Fruit fly (Drosophila melanogaster) whole organism, adult: ENCODE data around the gene sordd1.

ENCODE experiments used
- CG11617 ChIP-seq: fragments of 200-800 bp; sonication (Bioruptor generic); optimal IDR thresholded peaks from 2 replicates; lab custom pipeline; 2017; ENCODE audit warnings: mild to moderate bottlenecking, missing biosample characterization, missing genetic modification reagents, missing genetic modification characterization
- CG12768 ChIP-seq: fragments of 200-800 bp; sonication (Bioruptor generic); optimal IDR thresholded peaks from 2 replicates; lab custom pipeline; 2017; ENCODE audit warnings: missing biosample characterization, missing genetic modification characterization, mild to moderate bottlenecking, moderate library complexity, missing genetic modification reagents
- CG14711 ChIP-seq: fragments of 200-800 bp; sonication (Bioruptor generic); optimal IDR thresholded peaks from 2 replicates; lab custom pipeline; 2018; ENCODE audit warnings: missing biosample characterization, mild to moderate bottlenecking, missing genetic modification characterization, moderate library complexity
- CG1620 ChIP-seq: fragments of 200-800 bp; sonication (Bioruptor generic); optimal IDR thresholded peaks from 2 replicates; lab custom pipeline; 2016; ENCODE audit warnings: missing biosample characterization, missing genetic modification characterization
- CG33017 ChIP-seq: fragments of 200-800 bp; sonication (Bioruptor generic); optimal IDR thresholded peaks from 2 replicates; lab custom pipeline; 2018; ENCODE audit warnings: missing biosample characterization, mild to moderate bottlenecking, missing genetic modification characterization, moderate library complexity
- CG5204 ChIP-seq: fragments of 200-800 bp; sonication (Bioruptor generic); optimal IDR thresholded peaks from 2 replicates; lab custom pipeline; 2016; ENCODE audit warnings: missing biosample characterization, missing genetic modification characterization
- CG7045 ChIP-seq: fragments of 200-800 bp; sonication (Bioruptor generic); optimal IDR thresholded peaks from 2 replicates; lab custom pipeline; 2017; ENCODE audit warnings: missing biosample characterization, mild to moderate bottlenecking, missing genetic modification characterization
- CG7101 ChIP-seq: fragments of 200-800 bp; sonication (Bioruptor generic); optimal IDR thresholded peaks from 2 replicates; lab custom pipeline; 2018; ENCODE audit warnings: missing biosample characterization, mild to moderate bottlenecking, missing genetic modification characterization, moderate library complexity
- Clk ChIP-seq: fragments of 200-800 bp; sonication (Bioruptor generic); optimal IDR thresholded peaks from 2 replicates; lab custom pipeline; 2017; ENCODE audit warnings: missing biosample characterization, missing genetic modification characterization
- Crg-1 ChIP-seq: fragments of 200-800 bp; sonication (Bioruptor generic); optimal IDR thresholded peaks from 2 replicates; lab custom pipeline; 2016; ENCODE audit warnings: missing biosample characterization, missing genetic modification characterization
- Mnt ChIP-seq: fragments of 200-800 bp; sonication (Bioruptor generic); optimal IDR thresholded peaks from 2 replicates; lab custom pipeline; 2016; ENCODE audit warnings: missing biosample characterization, mild to moderate bottlenecking, missing genetic modification characterization
- bab1 ChIP-seq: fragments of 200-800 bp; sonication (Bioruptor generic); optimal IDR thresholded peaks from 3 replicates; lab custom pipeline; 2019; ENCODE audit warnings: missing biosample characterization, mild to moderate bottlenecking, missing genetic modification characterization, moderate library complexity
- cic ChIP-seq: fragments of 200-800 bp; sonication (Bioruptor generic); optimal IDR thresholded peaks from 2 replicates; lab custom pipeline; 2017; ENCODE audit warnings: missing biosample characterization, mild to moderate bottlenecking, missing genetic modification characterization, moderate library complexity
- cnc ChIP-seq, 2 experiments: fragments of >200 bp; optimal IDR thresholded peaks; 2 replicates each; lab custom pipeline; 2017
- kay ChIP-seq: fragments of 200-800 bp; sonication (Bioruptor generic); peaks from one replicate; lab custom pipeline; 2016; ENCODE audit warnings: missing biosample characterization, missing genetic modification characterization, borderline replicate concordance
- ovo ChIP-seq: fragments of 200-800 bp; sonication (Bioruptor generic); optimal IDR thresholded peaks from 2 replicates; lab custom pipeline; 2016; ENCODE audit warnings: missing biosample characterization, missing genetic modification characterization
- pad ChIP-seq: fragments of 200-800 bp; sonication (Bioruptor generic); optimal IDR thresholded peaks from 3 replicates; lab custom pipeline; 2017; ENCODE audit warnings: missing biosample characterization, missing genetic modification characterization, mild to moderate bottlenecking, moderate library complexity, missing genetic modification reagents
- tj ChIP-seq: fragments of 200-800 bp; sonication (Bioruptor generic); optimal IDR thresholded peaks from 3 replicates; lab custom pipeline; 2017; ENCODE audit warnings: missing biosample characterization, mild to moderate bottlenecking, missing genetic modification characterization, moderate library complexity
- toe ChIP-seq: fragments of 200-800 bp; sonication (Bioruptor generic); optimal IDR thresholded peaks from 2 replicates; lab custom pipeline; 2016; ENCODE audit warnings: missing biosample characterization, missing genetic modification characterization

The sordd1 gene

dm6 chrX:15786242-15786641 is 9.6 kb downstream of the sordd1 start:
- TF ChIP-seq CG1620 = no peak
- TF ChIP-seq CG12768 (GFP tag; lab: Kevin White, UChicago) = no peak
- no peak for TF ChIP-seq Crg-1 (GFP tag; lab: Kevin White, UChicago)

- TF ChIP-seq CG1620 (no peak), bab1 (peak; percentile 45)
These were observed 10.2 kb downstream of the sordd1 start, which contains the start of the genes Paf-AHalpha and mRpS30 for dm6 chrX:15785429-15786239. TSS of gene Paf-AHalpha (minus strand) at chrX:15785583. TSS of gene mRpS30 (plus strand) at chrX:15786047.

dm6 chrX:15783610-15784009 is 12.2 kb downstream of the sordd1 start, which contains the start of gene Efhc1.1:
TSS of gene Efhc1.1 (minus strand) at chrX:15783710.
- no peak for TF ChIP-seq CG7101 (tag; lab: Kevin White, UChicago)
- TF ChIP-seq CG7045 (GFP tag; lab: Kevin White, UChicago) = no peak
- TF ChIP-seq kay (GFP tag; lab: Kevin White, UChicago) = no peak
- no peak for TF ChIP-seq CG1620
- no peak for TF ChIP-seq CG14711 (tag; lab: Kevin White, UChicago)
- TF ChIP-seq CG33017 = no peak
- TF ChIP-seq Crg-1 (GFP tag; lab: Kevin White, UChicago) = no peak
- TF ChIP-seq cnc (optimal IDR thresholded peaks at IDR 0.05; lab: Kevin White, UChicago) = no peak
- TF ChIP-seq ovo (GFP tag; lab: Kevin White, UChicago) = no peak
- no peak for TF ChIP-seq cic (GFP tag; lab: Kevin White, UChicago)

- TF ChIP-seq cic (GFP tag; lab: Kevin White, UChicago) (no peak), Clk (GFP tag; lab: Kevin White, UChicago) (no peak), cnc (optimal IDR thresholded peaks at IDR 0.05; lab: Kevin White, UChicago) (no peak), CG33017 (no peak)
These were observed 17.0 kb downstream of the sordd1 start, which contains the start of gene CG43673 for dm6 chrX:15778846-15779245. TSS of gene CG43673 (plus strand) at chrX:15779146.

dm6 chrX:15772663-15773062 is 23.2 kb downstream of the sordd1 start, which contains the start of gene CG43672:
TSS of gene CG43672 (plus strand) at chrX:15772963.
- TF ChIP-seq ovo (GFP tag; lab: Kevin White, UChicago) (no peak), CG33017 (no peak), CG14711 (tag; lab: Kevin White, UChicago) (no peak), CG5204 (no peak)

- TF ChIP-seq bab1 = no peak
- no peak for TF ChIP-seq pad
- TF ChIP-seq CG7101 (tag; lab: Kevin White, UChicago) = no peak
- no peak for TF ChIP-seq CG14711 (tag; lab: Kevin White, UChicago)
- TF ChIP-seq CG11617 = no peak
- no peak for TF ChIP-seq Clk (GFP tag; lab: Kevin White, UChicago)
- TF ChIP-seq toe (GFP tag; lab: Kevin White, UChicago) = no peak
- TF ChIP-seq CG7045 (GFP tag; lab: Kevin White, UChicago) = no peak
- no peak for TF ChIP-seq CG1620
- no peak for TF ChIP-seq CG12768 (GFP tag; lab: Kevin White, UChicago)
- TF ChIP-seq cnc (optimal IDR thresholded peaks at IDR 0.05; lab: Kevin White, UChicago) = no peak
- no peak for TF ChIP-seq ovo (GFP tag; lab: Kevin White, UChicago)
- TF ChIP-seq CG5204 = no peak
These were observed 26.4 kb downstream of the sordd1 start, which contains the start of gene CG33172 for dm6 chrX:15769457-15769856. TSS of gene CG33172 (plus strand) at chrX:15769664.

- peak; percentile 50 for TF ChIP-seq kay (GFP tag; lab: Kevin White, UChicago)
- TF ChIP-seq CG12768 (GFP tag; lab: Kevin White, UChicago) = no peak
These were observed 29.4 kb downstream of the sordd1 start, which contains the start of gene CG8952 for dm6 chrX:15766395-15766866. TSS of gene CG8952 (minus strand) at chrX:15766445.

- TF ChIP-seq Mnt (GFP tag; lab: Kevin White, UChicago) (peak; percentile 92), bab1 (peak; percentile 48), CG1620 (no peak), Crg-1 (GFP tag; lab: Kevin White, UChicago) (no peak)
These were observed 33.1 kb downstream of the sordd1 start, which contains the start of gene Polr3A for dm6 chrX:15762723-15763122. TSS of gene Polr3A (plus strand) at chrX:15762956.

- TF ChIP-seq CG33017 = no peak
- TF ChIP-seq Mnt (GFP tag; lab: Kevin White, UChicago) = peak; percentile 23
- no peak for TF ChIP-seq CG12768 (GFP tag; lab: Kevin White, UChicago)
- TF ChIP-seq CG11617 = no peak
- TF ChIP-seq ovo (GFP tag; lab: Kevin White, UChicago) = no peak
- peak; percentile 45 for TF ChIP-seq kay (GFP tag; lab: Kevin White, UChicago)
- TF ChIP-seq cic (GFP tag; lab: Kevin White, UChicago) = no peak
- TF ChIP-seq tj = no peak
- no peak for TF ChIP-seq CG7045 (GFP tag; lab: Kevin White, UChicago)
- no peak for TF ChIP-seq Crg-1 (GFP tag; lab: Kevin White, UChicago)
These were observed 34.6 kb downstream of the sordd1 start for dm6 chrX:15761298-15761640.
